Worm (Caenorhabditis elegans) whole organism, L4 larva: ENCODE measurements around the gene F35F10.7.

ENCODE experiments used
- R02D3.7 ChIP-seq: fragments of 150-350 bp; sonication (generic microtip); optimal IDR thresholded peaks from 3 replicates; lab custom pipeline; 2014; ENCODE audit warnings: missing biosample characterization, missing genetic modification characterization
- T26A8.4 ChIP-seq: fragments of 200-800 bp; sonication (Bioruptor generic); IDR thresholded peaks from 2 replicates; pipeline ENCODE4 v1.3.6; 2022; ENCODE audit warnings: missing genetic modification characterization, missing compliant biosample characterization
- ceh-44 ChIP-seq: fragments of 200-800 bp; sonication (Bioruptor generic); IDR thresholded peaks from 2 replicates; pipeline ENCODE4 v1.3.6; 2022; ENCODE audit warnings: missing genetic modification reagents, missing genetic modification characterization, missing compliant biosample characterization
- dmd-6 ChIP-seq: fragments of 200-800 bp; sonication (Bioruptor generic); IDR thresholded peaks from 2 replicates; pipeline ENCODE4 v1.3.6; 2022; ENCODE audit warnings: missing genetic modification reagents, missing genetic modification characterization, missing compliant biosample characterization
- egl-27 ChIP-seq: sonication (generic microtip); optimal IDR thresholded peaks from 3 replicates; lab custom pipeline; 2017; ENCODE audit warnings: missing biosample characterization, missing genetic modification reagents, missing genetic modification characterization

- no peak for TF ChIP-seq T26A8.4
- no peak for TF ChIP-seq egl-27
- no peak for TF ChIP-seq ceh-44 (GFP tag; lab: Robert Waterston, UW)
- no peak for TF ChIP-seq R02D3.7 (tag; lab: Kevin White, UChicago)
- no peak for TF ChIP-seq dmd-6 (GFP tag; lab: Robert Waterston, UW)
Observed at ce11 chrV:3244703-3245102, 42.5 kb downstream of the F35F10.7 start, which contains the start of gene srj-7.
